Fruit fly (Drosophila melanogaster) whole organism, embryonic: Measurements from ENCODE around the gene Ms.

Experiments used
- CG10543 ChIP-seq: fragments of 200-800 bp; sonication (Bioruptor generic); optimal IDR thresholded peaks from 3 replicates; lab custom pipeline; 2017; ENCODE audit warnings: missing biosample characterization, mild to moderate bottlenecking, missing genetic modification characterization, moderate library complexity
- CG10565 ChIP-seq: fragments of 200-800 bp; sonication (Bioruptor generic); optimal IDR thresholded peaks from 3 replicates; lab custom pipeline; 2016; ENCODE audit warnings: missing biosample characterization, mild to moderate bottlenecking, missing genetic modification characterization
- CG12155 ChIP-seq: fragments of 200-800 bp; sonication (Bioruptor generic); optimal IDR thresholded peaks from 3 replicates; lab custom pipeline; 2016; ENCODE audit warnings: missing biosample characterization, missing genetic modification characterization
- CG1233 ChIP-seq: fragments of 200-800 bp; sonication (Bioruptor generic); optimal IDR thresholded peaks from 4 replicates; lab custom pipeline; 2018; ENCODE audit warnings: missing biosample characterization, mild to moderate bottlenecking, missing genetic modification characterization
- CG12391 ChIP-seq: fragments of 200-800 bp; sonication (Bioruptor generic); optimal IDR thresholded peaks from 3 replicates; lab custom pipeline; 2018; ENCODE audit warnings: missing biosample characterization, mild to moderate bottlenecking, missing genetic modification characterization, moderate library complexity
- CG13775 ChIP-seq: fragments of 200-800 bp; sonication (Bioruptor generic); optimal IDR thresholded peaks from 3 replicates; lab custom pipeline; 2017; ENCODE audit warnings: missing biosample characterization, mild to moderate bottlenecking, missing genetic modification characterization
- CG13894 ChIP-seq: fragments of 200-800 bp; sonication (Bioruptor generic); optimal IDR thresholded peaks from 3 replicates; lab custom pipeline; 2018; ENCODE audit warnings: missing biosample characterization, mild to moderate bottlenecking, missing genetic modification characterization, moderate library complexity
- CG14667 ChIP-seq: fragments of 200-800 bp; sonication (Bioruptor generic); IDR thresholded peaks from 2 replicates; pipeline ENCODE4 v1.3.6; 2022; ENCODE audit warnings: missing biosample characterization, missing genetic modification characterization
- CG1603 ChIP-seq: fragments of 200-800 bp; sonication (Bioruptor generic); optimal IDR thresholded peaks from 2 replicates; lab custom pipeline; 2019; ENCODE audit warnings: missing biosample characterization, mild to moderate bottlenecking, missing genetic modification characterization, moderate library complexity
- CG17186 ChIP-seq: fragments of 200-800 bp; sonication (Bioruptor generic); optimal IDR thresholded peaks from 3 replicates; lab custom pipeline; 2017; ENCODE audit warnings: missing biosample characterization, missing genetic modification reagents, missing genetic modification characterization
- CG17912 ChIP-seq: fragments of 200-800 bp; sonication (Bioruptor generic); optimal IDR thresholded peaks from 2 replicates; lab custom pipeline; 2018; ENCODE audit warnings: missing biosample characterization, mild to moderate bottlenecking, missing genetic modification characterization
- CG31441 ChIP-seq: fragments of 200-800 bp; sonication (Bioruptor generic); IDR thresholded peaks from 2 replicates; pipeline ENCODE4 v1.3.6; 2022; ENCODE audit warnings: missing biosample characterization, missing genetic modification characterization
- CG4424 ChIP-seq: fragments of 200-800 bp; sonication (Bioruptor generic); optimal IDR thresholded peaks from 3 replicates; lab custom pipeline; 2016; ENCODE audit warnings: missing biosample characterization, missing genetic modification characterization
- CG4820 ChIP-seq: fragments of 200-800 bp; sonication (Bioruptor generic); optimal IDR thresholded peaks from 3 replicates; lab custom pipeline; 2016; ENCODE audit warnings: missing biosample characterization, missing genetic modification characterization
- CG5245 ChIP-seq: fragments of 200-800 bp; sonication (Bioruptor generic); optimal IDR thresholded peaks from 3 replicates; lab custom pipeline; 2016; ENCODE audit warnings: missing biosample characterization, missing genetic modification characterization
- CG6813 ChIP-seq: fragments of 200-800 bp; sonication (Bioruptor generic); optimal IDR thresholded peaks from 2 replicates; lab custom pipeline; 2017; ENCODE audit warnings: missing biosample characterization, missing genetic modification characterization, mild to moderate bottlenecking, moderate library complexity, missing genetic modification reagents
- CG7839 ChIP-seq: fragments of 200-800 bp; sonication (Bioruptor generic); optimal IDR thresholded peaks from 3 replicates; lab custom pipeline; 2018; ENCODE audit warnings: missing biosample characterization, mild to moderate bottlenecking, missing genetic modification characterization, moderate library complexity
- CG9876 ChIP-seq: fragments of 200-800 bp; sonication (Bioruptor generic); optimal IDR thresholded peaks from 2 replicates; lab custom pipeline; 2016; ENCODE audit warnings: missing biosample characterization, missing genetic modification characterization
- CHES-1-like ChIP-seq: fragments of 200-800 bp; sonication (Bioruptor generic); optimal IDR thresholded peaks from 2 replicates; lab custom pipeline; 2016; ENCODE audit warnings: missing biosample characterization, missing genetic modification characterization
- Chrac-16 ChIP-seq: fragments of 200-800 bp; sonication (Bioruptor generic); optimal IDR thresholded peaks from 3 replicates; lab custom pipeline; 2016; ENCODE audit warnings: missing biosample characterization, missing genetic modification characterization
- CrebB ChIP-seq: fragments of 200-800 bp; sonication (Bioruptor generic); optimal IDR thresholded peaks from 3 replicates; lab custom pipeline; 2018; ENCODE audit warnings: missing biosample characterization, mild to moderate bottlenecking, missing genetic modification characterization
- Dek ChIP-seq: fragments of 200-800 bp; sonication (Bioruptor generic); optimal IDR thresholded peaks from 3 replicates; lab custom pipeline; 2019; ENCODE audit warnings: missing biosample characterization, mild to moderate bottlenecking, missing genetic modification characterization, moderate library complexity
- Dfd ChIP-seq, 2 experiments: fragments of >200 bp; optimal IDR thresholded peaks; 2 replicates each; lab custom pipeline; 2017; ENCODE audit warnings: missing biosample characterization in 2 of 2, missing genetic modification characterization in 2 of 2
- Eip74EF ChIP-seq, 2 experiments: fragments of 200-800 bp in 1 of 2; fragments of >200 bp in 1 of 2; sonication (Bioruptor generic) in 1 of 2; optimal IDR thresholded peaks; 2 replicates each; lab custom pipeline; 2017 to 2019; ENCODE audit warnings: missing biosample characterization in 2 of 2, missing genetic modification characterization in 2 of 2, mild to moderate bottlenecking in 1 of 2, moderate library complexity in 1 of 2
- Elba2 ChIP-seq: fragments of 200-800 bp; sonication (Bioruptor generic); optimal IDR thresholded peaks from 3 replicates; lab custom pipeline; 2016; ENCODE audit warnings: missing biosample characterization, missing genetic modification characterization
- Hmr ChIP-seq: fragments of 200-800 bp; sonication (Bioruptor generic); optimal IDR thresholded peaks from 3 replicates; lab custom pipeline; 2017; ENCODE audit warnings: mild to moderate bottlenecking, missing biosample characterization, missing genetic modification reagents, missing genetic modification characterization
- Hr78 ChIP-seq, 2 experiments: fragments of 200-800 bp in 1 of 2; fragments of >200 bp in 1 of 2; sonication (Bioruptor generic) in 1 of 2; optimal IDR thresholded peaks; 2 replicates each; lab custom pipeline; 2017 to 2019; ENCODE audit warnings: missing biosample characterization in 2 of 2, missing genetic modification characterization in 2 of 2, mild to moderate bottlenecking in 1 of 2, moderate library complexity in 1 of 2
- Mrtf ChIP-seq: fragments of 200-800 bp; sonication (Bioruptor generic); IDR thresholded peaks from 3 replicates; pipeline ENCODE4 v1.3.6; 2022; ENCODE audit warnings: missing biosample characterization, missing genetic modification characterization
- NFAT ChIP-seq: fragments of 200-800 bp; sonication (Bioruptor generic); IDR thresholded peaks from 2 replicates; pipeline ENCODE4 v1.3.6; 2022; ENCODE audit warnings: missing biosample characterization, missing genetic modification characterization
- NK7.1 ChIP-seq: fragments of 200-800 bp; sonication (Bioruptor generic); optimal IDR thresholded peaks from 3 replicates; lab custom pipeline; 2016; ENCODE audit warnings: missing biosample characterization, missing genetic modification characterization
- Nf-YC ChIP-seq: fragments of 200-800 bp; optimal IDR thresholded peaks from 3 replicates; lab custom pipeline; 2019; ENCODE audit warnings: missing biosample characterization, mild to moderate bottlenecking, missing genetic modification characterization, moderate library complexity
- PHDP ChIP-seq: fragments of 200-800 bp; sonication (Bioruptor generic); optimal IDR thresholded peaks from 3 replicates; lab custom pipeline; 2018; ENCODE audit warnings: missing biosample characterization, mild to moderate bottlenecking, missing genetic modification characterization, moderate library complexity
- Ravus ChIP-seq: fragments of 200-800 bp; sonication (Bioruptor generic); IDR thresholded peaks from 2 replicates; pipeline ENCODE4 v1.3.6; 2022; ENCODE audit warnings: missing biosample characterization, missing genetic modification characterization
- Spps ChIP-seq: fragments of 200-800 bp; sonication (Bioruptor generic); optimal IDR thresholded peaks from 2 replicates; lab custom pipeline; 2018; ENCODE audit warnings: missing biosample characterization, mild to moderate bottlenecking, missing genetic modification characterization
- Sry-β ChIP-seq: fragments of 200-800 bp; sonication (Bioruptor generic); optimal IDR thresholded peaks from 2 replicates; lab custom pipeline; 2018; ENCODE audit warnings: missing biosample characterization, mild to moderate bottlenecking, missing genetic modification characterization, moderate library complexity
- Taf1 ChIP-seq: fragments of 200-800 bp; sonication (Bioruptor generic); IDR thresholded peaks from 2 replicates; pipeline ENCODE4 v1.3.6; 2022; ENCODE audit warnings: missing biosample characterization, missing genetic modification characterization
- Trl ChIP-seq, 3 experiments: fragments of >200 bp in 2 of 3; fragments of 200-800 bp in 1 of 3; sonication (Bioruptor generic) in 1 of 3; optimal IDR thresholded peaks; 2 replicates in 1 of 3; 3 replicates in 2 of 3; lab custom pipeline; 2016 to 2017; ENCODE audit warnings: missing biosample characterization in 1 of 3, missing genetic modification characterization in 1 of 3
- abd-A ChIP-seq: fragments of 200-800 bp; sonication (Bioruptor generic); optimal IDR thresholded peaks from 3 replicates; lab custom pipeline; 2019; ENCODE audit warnings: missing biosample characterization, mild to moderate bottlenecking, missing genetic modification characterization, moderate library complexity
- ara ChIP-seq: fragments of 200-800 bp; sonication (Bioruptor generic); IDR thresholded peaks from 2 replicates; pipeline ENCODE4 v1.3.6; 2022; ENCODE audit warnings: missing biosample characterization, missing genetic modification characterization
- fd102C ChIP-seq: fragments of 200-800 bp; sonication (Bioruptor generic); optimal IDR thresholded peaks from 2 replicates; lab custom pipeline; 2018; ENCODE audit warnings: missing biosample characterization, mild to moderate bottlenecking, missing genetic modification characterization, moderate library complexity
- gem ChIP-seq: fragments of 200-800 bp; sonication (Bioruptor generic); optimal IDR thresholded peaks from 2 replicates; lab custom pipeline; 2019; ENCODE audit warnings: missing biosample characterization, mild to moderate bottlenecking, missing genetic modification characterization, moderate library complexity
- jumu ChIP-seq: fragments of 200-800 bp; sonication (Bioruptor generic); optimal IDR thresholded peaks from 3 replicates; lab custom pipeline; 2016; ENCODE audit warnings: missing biosample characterization, missing genetic modification characterization
- otp ChIP-seq: fragments of 200-800 bp; sonication (Bioruptor generic); IDR thresholded peaks from 3 replicates; pipeline ENCODE4, ENCODE4 v1.3.6; 2022; ENCODE audit warnings: missing biosample characterization, missing genetic modification characterization
- pan ChIP-seq, 4 experiments: fragments of >200 bp in 3 of 4; fragments of 200-800 bp in 1 of 4; sonication (Bioruptor generic) in 1 of 4; optimal IDR thresholded peaks in 3 of 4; IDR thresholded peaks in 1 of 4; 2 replicates each; pipeline versions ENCODE4 v1.3.6 to Lab custom; 2017 to 2022; ENCODE audit warnings: missing biosample characterization in 2 of 4, missing genetic modification characterization in 2 of 4, mixed read lengths in 1 of 4
- pfk ChIP-seq: fragments of 200-800 bp; sonication (Bioruptor generic); optimal IDR thresholded peaks from 2 replicates; lab custom pipeline; 2018; ENCODE audit warnings: missing biosample characterization, mild to moderate bottlenecking, missing genetic modification characterization, moderate library complexity
- shn ChIP-seq: fragments of 200-800 bp; sonication (Bioruptor generic); optimal IDR thresholded peaks from 3 replicates; lab custom pipeline; 2016; ENCODE audit warnings: missing biosample characterization, missing genetic modification characterization
- ssp ChIP-seq: fragments of 200-800 bp; sonication (Bioruptor generic); IDR thresholded peaks from 2 replicates; pipeline ENCODE4 v1.3.6; 2022; ENCODE audit warnings: missing biosample characterization, missing genetic modification characterization
- wek ChIP-seq: fragments of 200-800 bp; sonication (Bioruptor generic); optimal IDR thresholded peaks from 3 replicates; lab custom pipeline; 2018; ENCODE audit warnings: missing biosample characterization, mild to moderate bottlenecking, missing genetic modification characterization, moderate library complexity

The Ms gene

DNA sequence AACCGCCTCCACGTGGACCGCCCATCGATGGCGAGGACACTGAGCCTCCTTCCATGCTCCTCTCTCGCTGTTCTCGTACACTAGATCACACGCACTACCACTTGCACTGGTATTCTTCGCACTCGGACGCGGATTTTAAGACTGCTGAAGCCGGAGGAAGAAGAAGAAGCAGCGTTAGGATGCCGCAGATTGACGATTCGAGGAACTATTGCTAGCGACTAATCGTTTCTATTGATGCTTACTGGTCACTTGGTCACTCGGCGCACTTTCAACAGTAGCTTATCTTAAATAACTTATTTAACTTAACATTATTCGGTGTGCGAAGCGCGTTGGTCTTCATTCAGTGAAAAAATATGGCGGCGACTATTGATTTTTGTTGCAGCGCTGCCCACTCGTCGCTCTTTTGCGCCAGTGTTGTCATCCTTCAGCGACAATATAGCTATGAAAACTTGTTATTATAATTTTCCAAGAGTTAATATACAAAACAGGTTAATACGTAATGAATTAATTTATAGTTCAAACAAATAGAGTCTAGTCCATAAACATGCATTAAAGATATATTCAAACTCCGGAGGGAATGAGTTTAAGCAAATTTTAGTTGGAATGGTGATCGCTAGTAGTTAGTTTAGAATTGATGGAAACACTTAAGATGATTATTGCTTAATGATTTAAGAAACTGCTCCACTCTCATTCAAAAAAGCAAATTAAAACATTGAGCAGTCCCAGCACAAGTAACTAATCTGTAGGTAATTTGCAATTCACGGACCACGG is 7.3 kb downstream of the Ms start, which contains the start of the genes CG5746 and CG6454 (continued):
- peak; percentile 64 for TF ChIP-seq CG12155 (GFP tag; lab: Kevin White, UChicago)
- no peak for TF ChIP-seq CG4424 (GFP tag; lab: Kevin White, UChicago)
- TF ChIP-seq pfk (GFP tag; lab: Kevin White, UChicago) = no peak
- TF ChIP-seq fd102C = no peak
- no peak for TF ChIP-seq Hmr (GFP tag; lab: Kevin White, UChicago)
- peak; percentile 28 for TF ChIP-seq CG5245 (GFP tag; lab: Kevin White, UChicago)
- TF ChIP-seq Elba2 (GFP tag; lab: Kevin White, UChicago) = peak; percentile 10
- TF ChIP-seq CHES-1-like (GFP tag; lab: Kevin White, UChicago) = peak; percentile 80
- no peak for TF ChIP-seq otp (GFP tag; lab: Robert Waterston, UW)
- TF ChIP-seq NK7.1 (GFP tag; lab: Kevin White, UChicago) = no peak
- no peak for TF ChIP-seq CG6813 (GFP tag; lab: Kevin White, UChicago)
- TF ChIP-seq Taf1 (GFP tag; lab: Robert Waterston, UW) = 0 out of 2 replicates have a peak, but pooled peaks have one; percentile 32
- peak; percentile 69 for TF ChIP-seq CG17186 (GFP tag; lab: Kevin White, UChicago)
- no peak for TF ChIP-seq Trl (optimal IDR thresholded peaks at IDR 0.05; lab: Kevin White, UChicago)
- TF ChIP-seq Trl (GFP tag; optimal IDR thresholded peaks at IDR 0.05; lab: Kevin White, UChicago) = peak; percentile 65
- no peak for TF ChIP-seq Ravus (GFP tag; lab: Robert Waterston, UW)
- peak; percentile 78 for TF ChIP-seq CG12391 (tag; lab: Kevin White, UChicago)
- TF ChIP-seq gem (tag; lab: Kevin White, UChicago) = no peak
- peak; percentile 74 for TF ChIP-seq CG13775 (GFP tag; lab: Kevin White, UChicago)
- no peak for TF ChIP-seq CG14667 (GFP tag; lab: Robert Waterston, UW)
- no peak for TF ChIP-seq ara (GFP tag; lab: Robert Waterston, UW)
- peak; percentile 61 for TF ChIP-seq jumu (GFP tag; lab: Kevin White, UChicago)
- TF ChIP-seq CG17912 (GFP tag; lab: Kevin White, UChicago) = no peak
- no peak for TF ChIP-seq Mrtf (GFP tag; lab: Robert Waterston, UW)
- TF ChIP-seq CG1603 (tag; lab: Kevin White, UChicago) = no peak
- TF ChIP-seq pan (optimal IDR thresholded peaks at IDR 0.05; lab: Kevin White, UChicago) = no peak
- no peak for TF ChIP-seq pan (GFP tag; optimal IDR thresholded peaks at IDR 0.05 in 1 of 2, IDR thresholded peaks at IDR 0.05 in 1 of 2)
- peak; percentile 46 for TF ChIP-seq shn
- no peak for TF ChIP-seq Nf-YC (tag; lab: Kevin White, UChicago)
- TF ChIP-seq Sry-β = peak; percentile 85
- no peak for TF ChIP-seq abd-A (tag; lab: Kevin White, UChicago)
- TF ChIP-seq CG7839 (tag; lab: Kevin White, UChicago) = no peak
- no peak for TF ChIP-seq Spps (tag; lab: Kevin White, UChicago)
- TF ChIP-seq CG13894 (tag; lab: Kevin White, UChicago) = no peak
- TF ChIP-seq CG10543 = no peak
- peak; percentile 42 for TF ChIP-seq Dek (tag; lab: Kevin White, UChicago)
- no peak for TF ChIP-seq CrebB (tag; lab: Kevin White, UChicago)
- TF ChIP-seq NFAT (GFP tag; lab: Robert Waterston, UW) = no peak; the same call in 1 of the 2 replicates
- TF ChIP-seq Hr78 (GFP tag; optimal IDR thresholded peaks at IDR 0.05; lab: Kevin White, UChicago) = no peak
- no peak for TF ChIP-seq PHDP (tag; lab: Kevin White, UChicago)
- peak; percentile 64 for TF ChIP-seq Chrac-16 (GFP tag; lab: Kevin White, UChicago)
- no peak for TF ChIP-seq ssp
- TF ChIP-seq CG31441 (GFP tag; lab: Robert Waterston, UW) = no peak
- TF ChIP-seq CG1233 (GFP tag; lab: Kevin White, UChicago) = no peak
- TF ChIP-seq CG10565 (GFP tag; lab: Kevin White, UChicago) = no peak
- TF ChIP-seq Dfd (GFP tag; optimal IDR thresholded peaks at IDR 0.05; lab: Kevin White, UChicago) = no peak
- peak; percentile 55 for TF ChIP-seq CG4820 (GFP tag; lab: Kevin White, UChicago)
- TF ChIP-seq Eip74EF (GFP tag; optimal IDR thresholded peaks at IDR 0.05; lab: Kevin White, UChicago) = no peak
- no peak for TF ChIP-seq wek (GFP tag; lab: Kevin White, UChicago)
- TF ChIP-seq CG9876 = no peak
